Fruit fly (Drosophila melanogaster): ENCODE measurements around the gene CG2100.

DNA sequence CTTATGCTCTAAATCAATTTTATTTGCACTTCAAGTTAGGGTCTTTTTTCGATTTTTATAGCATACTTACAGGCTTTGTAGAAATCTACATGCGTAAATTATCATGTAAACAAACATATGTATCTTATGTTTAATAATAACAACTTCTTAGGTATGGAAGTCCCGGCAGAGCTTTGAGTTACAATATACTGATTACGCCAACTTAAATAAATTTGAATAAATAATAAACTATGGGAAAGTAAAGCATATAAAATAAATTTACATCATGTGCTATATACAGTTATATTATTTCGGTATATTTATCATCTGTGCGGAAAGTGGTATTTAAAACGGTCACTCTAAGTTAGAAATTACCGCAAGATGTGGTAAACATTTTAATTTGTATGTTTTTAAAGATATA is 3.0 kb downstream of the CG2100 start, which contains the start of gene CG1239:
- TF ChIP-seq Crg-1 (GFP tag; optimal IDR thresholded peaks at IDR 0.05) (no peak), CG14711 (tag; optimal IDR thresholded peaks at IDR 0.05) (no peak), CG7101 (tag; optimal IDR thresholded peaks at IDR 0.05) (no peak), cic (GFP tag; optimal IDR thresholded peaks at IDR 0.05) (no peak), tj (GFP tag; optimal IDR thresholded peaks at IDR 0.05) (no peak), pad (GFP tag; optimal IDR thresholded peaks at IDR 0.05) (no peak), kay (GFP tag; ENCODE audit: borderline replicate concordance) (no peak), Clk (GFP tag; optimal IDR thresholded peaks at IDR 0.05) (no peak), CG7045 (GFP tag; optimal IDR thresholded peaks at IDR 0.05) (no peak)
